Fruit fly (Drosophila melanogaster) whole organism, adult: ENCODE data around the gene Spase12.

Experiments used
- CG12768 ChIP-seq: fragments of 200-800 bp; sonication (Bioruptor generic); optimal IDR thresholded peaks from 2 replicates; lab custom pipeline; 2017; ENCODE audit warnings: missing biosample characterization, missing genetic modification characterization, mild to moderate bottlenecking, moderate library complexity, missing genetic modification reagents
- CG33017 ChIP-seq: fragments of 200-800 bp; sonication (Bioruptor generic); optimal IDR thresholded peaks from 2 replicates; lab custom pipeline; 2018; ENCODE audit warnings: missing biosample characterization, mild to moderate bottlenecking, missing genetic modification characterization, moderate library complexity
- kay ChIP-seq: fragments of 200-800 bp; sonication (Bioruptor generic); peaks from one replicate; lab custom pipeline; 2016; ENCODE audit warnings: missing biosample characterization, missing genetic modification characterization, borderline replicate concordance
- tj ChIP-seq: fragments of 200-800 bp; sonication (Bioruptor generic); optimal IDR thresholded peaks from 3 replicates; lab custom pipeline; 2017; ENCODE audit warnings: missing biosample characterization, mild to moderate bottlenecking, missing genetic modification characterization, moderate library complexity
- toe ChIP-seq: fragments of 200-800 bp; sonication (Bioruptor generic); optimal IDR thresholded peaks from 2 replicates; lab custom pipeline; 2016; ENCODE audit warnings: missing biosample characterization, missing genetic modification characterization

DNA sequence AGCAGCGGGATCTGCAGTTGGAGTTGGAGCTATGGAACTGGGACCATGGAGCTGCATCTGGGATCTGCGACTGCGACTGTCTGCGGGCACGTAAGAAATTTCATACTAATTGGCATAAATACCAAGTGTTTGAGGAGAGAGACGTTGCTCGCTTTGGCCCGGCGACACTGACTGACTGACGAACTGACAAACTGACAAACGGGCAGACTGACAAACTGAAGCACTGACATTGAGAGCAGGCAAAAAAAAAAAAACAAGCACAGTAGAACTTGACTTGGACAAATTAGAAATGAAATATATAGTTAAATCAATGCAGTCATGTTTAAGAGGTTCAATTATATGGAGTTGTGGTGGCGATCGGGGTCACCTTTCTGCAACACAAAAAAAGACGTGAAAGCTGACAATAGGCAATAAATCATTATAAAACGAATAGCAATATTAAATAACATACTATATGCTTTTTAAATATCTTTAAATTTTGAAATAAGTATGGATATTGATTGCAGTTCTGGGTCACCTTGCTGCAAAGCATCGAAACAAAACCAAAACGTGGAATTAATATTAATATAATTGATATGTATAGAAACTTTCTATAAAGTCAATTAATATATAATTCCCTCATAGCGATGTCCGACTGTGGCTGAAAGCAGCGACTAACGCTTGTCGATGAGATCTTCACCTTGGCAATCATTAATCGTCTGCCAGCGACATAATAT lies 17.8 kb upstream of the Spase12 start:
- TF ChIP-seq toe (GFP tag; lab: Kevin White, UChicago) (no peak), CG33017 (tag; lab: Kevin White, UChicago) (no peak), kay (no peak), tj (GFP tag; lab: Kevin White, UChicago) (no peak), CG12768 (GFP tag; lab: Kevin White, UChicago) (no peak)
